Fruit fly (Drosophila melanogaster): ENCODE results near the gene KLHL18.

KLHL18 gene

dm6 chr3R:12016828-12017280 is 6.6 kb upstream of the KLHL18 start, which contains the start of the genes DCAF12 and Spt3:
Gene DCAF12, minus strand, starts transcription at chr3R:12017031.
Gene Spt3, plus strand, starts transcription at chr3R:12017156.
- no peak for TF ChIP-seq pan (optimal IDR thresholded peaks at IDR 0.05)
- TF ChIP-seq HLH106 (tag; optimal IDR thresholded peaks at IDR 0.05): peak; percentile 74
- TF ChIP-seq dl (GFP tag; optimal IDR thresholded peaks at IDR 0.05; ENCODE audit: insufficient read depth in 1 of 2, partially characterized antibody in 2 of 2): no peak
- no peak for TF ChIP-seq tai (GFP tag; optimal IDR thresholded peaks at IDR 0.05)
- peak; percentile 17 for TF ChIP-seq CG32264 (GFP tag; optimal IDR thresholded peaks at IDR 0.05)
- TF ChIP-seq psq (GFP tag; optimal IDR thresholded peaks at IDR 0.05): peak; percentile 52
- TF ChIP-seq woc (GFP tag; optimal IDR thresholded peaks at IDR 0.05): peak; percentile 83
- TF ChIP-seq CG9705 (GFP tag; optimal IDR thresholded peaks at IDR 0.05): peak; percentile 13
- TF ChIP-seq dmrt93B (GFP tag; optimal IDR thresholded peaks at IDR 0.05): peak; percentile 50
- peak; percentile 3 for TF ChIP-seq Myc (optimal IDR thresholded peaks at IDR 0.05)
- TF ChIP-seq sage (GFP tag; optimal IDR thresholded peaks at IDR 0.05): no peak

dm6 chr3R:12006417-12006816 is 3.8 kb downstream of the KLHL18 start:
- TF ChIP-seq h (GFP tag; optimal IDR thresholded peaks at IDR 0.05) (no peak), dl (GFP tag; optimal IDR thresholded peaks at IDR 0.05; ENCODE audit: insufficient read depth in 1 of 2, partially characterized antibody in 2 of 2) (no peak), psq (GFP tag; optimal IDR thresholded peaks at IDR 0.05) (no peak), Hr78 (GFP tag; optimal IDR thresholded peaks at IDR 0.05) (no peak), Rel (GFP tag; optimal IDR thresholded peaks at IDR 0.05) (no peak), Rel (tag; optimal IDR thresholded peaks at IDR 0.05) (no peak), lola (GFP tag; optimal IDR thresholded peaks at IDR 0.05) (no peak), Dif (GFP tag; optimal IDR thresholded peaks at IDR 0.05; ENCODE audit: partially characterized antibody) (no peak), Hnf4 (GFP tag; optimal IDR thresholded peaks at IDR 0.05) (no peak), br (GFP tag; optimal IDR thresholded peaks at IDR 0.05) (no peak), dsf (GFP tag; optimal IDR thresholded peaks at IDR 0.05; ENCODE audit: borderline replicate concordance) (no peak), brk (GFP tag; optimal IDR thresholded peaks at IDR 0.05) (no peak), CG32264 (GFP tag; optimal IDR thresholded peaks at IDR 0.05) (no peak), dmrt93B (GFP tag; optimal IDR thresholded peaks at IDR 0.05) (no peak), OdsH (GFP tag; optimal IDR thresholded peaks at IDR 0.05) (no peak), Vsx2 (GFP tag; optimal IDR thresholded peaks at IDR 0.05; ENCODE audit: partially characterized antibody) (no peak), sage (GFP tag; optimal IDR thresholded peaks at IDR 0.05) (no peak), CG9705 (GFP tag; optimal IDR thresholded peaks at IDR 0.05) (no peak)

- TF ChIP-seq Mio (GFP tag; optimal IDR thresholded peaks at IDR 0.05) (no peak), dsf (GFP tag; optimal IDR thresholded peaks at IDR 0.05; ENCODE audit: borderline replicate concordance) (no peak), CG32264 (GFP tag; optimal IDR thresholded peaks at IDR 0.05) (no peak), Rel (GFP tag; optimal IDR thresholded peaks at IDR 0.05) (no peak), Rel (tag; optimal IDR thresholded peaks at IDR 0.05) (no peak), h (GFP tag; optimal IDR thresholded peaks at IDR 0.05) (no peak), sage (GFP tag; optimal IDR thresholded peaks at IDR 0.05) (no peak), CrebA (GFP tag; optimal IDR thresholded peaks at IDR 0.05; ENCODE audit: borderline replicate concordance) (no peak)
Measured at dm6 chr3R:12005417-12005816, 4.8 kb downstream of the KLHL18 start, which contains the start of gene Tk. Gene Tk, minus strand, starts transcription at chr3R:12005473.

- TF ChIP-seq pan (optimal IDR thresholded peaks at IDR 0.05): no peak
- TF ChIP-seq br (GFP tag; optimal IDR thresholded peaks at IDR 0.05): no peak
- no peak for TF ChIP-seq jim (GFP tag; optimal IDR thresholded peaks at IDR 0.05)
- TF ChIP-seq foxo (GFP tag; optimal IDR thresholded peaks at IDR 0.05): no peak
- TF ChIP-seq dl (GFP tag; optimal IDR thresholded peaks at IDR 0.05; ENCODE audit: insufficient read depth in 1 of 2, partially characterized antibody in 2 of 2): no peak
- TF ChIP-seq dmrt93B (GFP tag; optimal IDR thresholded peaks at IDR 0.05): no peak
- no peak for TF ChIP-seq Abd-B (GFP tag; optimal IDR thresholded peaks at IDR 0.05)
- no peak for TF ChIP-seq rgr (GFP tag; optimal IDR thresholded peaks at IDR 0.05)
- TF ChIP-seq Dif (GFP tag; optimal IDR thresholded peaks at IDR 0.05; ENCODE audit: partially characterized antibody): no peak
- no peak for TF ChIP-seq CG32264 (GFP tag; optimal IDR thresholded peaks at IDR 0.05)
- TF ChIP-seq Hr83 (GFP tag; optimal IDR thresholded peaks at IDR 0.05; ENCODE audit: poor library complexity, severe bottlenecking): no peak
- TF ChIP-seq sage (GFP tag; optimal IDR thresholded peaks at IDR 0.05): no peak
- TF ChIP-seq dsf (GFP tag; optimal IDR thresholded peaks at IDR 0.05; ENCODE audit: borderline replicate concordance): no peak
- no peak for TF ChIP-seq Dfd (GFP tag; optimal IDR thresholded peaks at IDR 0.05)
- no peak for TF ChIP-seq Hnf4 (GFP tag; optimal IDR thresholded peaks at IDR 0.05)
Measured at dm6 chr3R:11999074-11999473, 11.2 kb downstream of the KLHL18 start, which contains the start of gene Ect3. Gene Ect3, plus strand, starts transcription at chr3R:11999278.

All from whole organism, wandering third instar larva.